Fruit fly (Drosophila melanogaster): Measurements from ENCODE around the gene CG4367.
A peak's percentile ranks its signal among the peaks of the same experiment; 100 is the strongest.

The CG4367 gene

DNA sequence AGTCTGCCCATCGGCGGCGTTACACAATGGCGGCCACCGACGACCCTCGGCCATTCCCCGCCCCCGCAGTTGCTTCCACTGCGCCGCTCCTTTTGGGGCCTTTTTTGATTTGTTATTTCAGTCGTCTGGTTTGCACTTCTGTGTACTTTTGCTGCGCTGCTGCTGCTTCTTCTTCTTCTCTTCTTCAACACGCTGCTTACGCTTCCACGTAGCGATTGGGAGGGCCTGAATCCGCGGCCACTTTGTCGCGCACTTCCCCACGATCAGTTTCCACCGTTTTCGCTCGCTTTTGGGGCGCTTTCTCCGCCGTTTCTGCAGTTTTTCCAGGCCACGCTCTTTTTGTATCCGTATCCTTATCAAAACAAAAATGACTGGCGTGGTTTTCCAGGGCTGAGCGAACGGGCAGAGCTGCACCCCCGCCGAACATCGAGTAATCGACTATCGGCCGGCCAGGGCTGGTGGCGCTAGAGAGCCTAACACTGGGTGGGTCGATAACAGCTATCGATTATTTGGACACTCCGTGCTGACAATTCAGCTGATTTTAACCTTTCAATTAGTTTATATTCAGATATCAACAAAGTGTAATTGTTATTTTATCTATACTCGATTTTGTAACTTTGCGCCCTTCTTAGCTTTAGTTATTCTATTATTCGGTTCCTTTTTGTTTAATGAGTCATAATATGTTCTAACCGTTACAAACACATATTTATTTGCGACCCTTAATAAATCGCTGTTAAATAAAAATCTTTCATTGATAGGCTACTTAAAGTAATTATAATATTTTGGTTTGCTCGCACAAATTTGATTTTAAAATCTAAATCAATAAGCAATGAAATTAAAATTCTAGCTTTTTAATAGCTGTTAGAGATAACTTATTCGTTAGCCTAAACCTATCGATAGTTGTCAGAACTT is 23.1 kb upstream of the CG4367 start, which contains the start of the genes CG4360 and Sirt2 (continued):
- TF ChIP-seq Blimp-1 (GFP tag; optimal IDR thresholded peaks at IDR 0.05) (no peak), stwl (tag; optimal IDR thresholded peaks at IDR 0.05) (peak; percentile 62), ewg (GFP tag; optimal IDR thresholded peaks at IDR 0.05) (no peak), Xbp1 (GFP tag; optimal IDR thresholded peaks at IDR 0.05) (peak; percentile 53), CG2116 (GFP tag; optimal IDR thresholded peaks at IDR 0.05) (peak; percentile 98), Taf1 (GFP tag; IDR thresholded peaks at IDR 0.05) (no peak), CG18599 (GFP tag; optimal IDR thresholded peaks at IDR 0.05) (no peak), kni (GFP tag; optimal IDR thresholded peaks at IDR 0.05) (no peak), CG6791 (GFP tag; IDR thresholded peaks at IDR 0.05; ENCODE audit: partially characterized antibody) (peak; percentile 93), YL-1 (GFP tag; optimal IDR thresholded peaks at IDR 0.05) (peak; percentile 97), Dad (GFP tag; optimal IDR thresholded peaks at IDR 0.05) (peak; percentile 21), ranshi (GFP tag; IDR thresholded peaks at IDR 0.05) (peak; percentile 49; the same call in 1 of the 2 replicates), Rfx (GFP tag; IDR thresholded peaks at IDR 0.05) (peak; percentile 79), CG43689 (GFP tag; IDR thresholded peaks at IDR 0.05) (no peak), grn (GFP tag; optimal IDR thresholded peaks at IDR 0.05) (no peak), emc (GFP tag; optimal IDR thresholded peaks at IDR 0.05) (peak; percentile 26), CG3726 (GFP tag; IDR thresholded peaks at IDR 0.05) (no peak), Dbx (GFP tag; IDR thresholded peaks at IDR 0.05) (peak; percentile 80), jumu (GFP tag; optimal IDR thresholded peaks at IDR 0.05) (peak; percentile 50), CG11560 (tag; IDR thresholded peaks at IDR 0.05) (peak; percentile 96), peb (GFP tag; IDR thresholded peaks at IDR 0.05) (no peak; the same call in 1 of the 2 replicates), CG12942 (GFP tag; optimal IDR thresholded peaks at IDR 0.05) (no peak), PHDP (tag; optimal IDR thresholded peaks at IDR 0.05) (peak; percentile 29), CG12769 (tag; optimal IDR thresholded peaks at IDR 0.05) (no peak), Asciz (GFP tag; optimal IDR thresholded peaks at IDR 0.05) (no peak), CG9437 (GFP tag; optimal IDR thresholded peaks at IDR 0.05) (peak; percentile 99), CG30020 (tag; optimal IDR thresholded peaks at IDR 0.05) (peak; percentile 27), CG10209 (GFP tag; optimal IDR thresholded peaks at IDR 0.05) (no peak), hth (optimal IDR thresholded peaks at IDR 0.05) (no peak), Fer3 (tag; optimal IDR thresholded peaks at IDR 0.05) (no peak), CG6272 (GFP tag; IDR thresholded peaks at IDR 0.05) (peak; percentile 48; the same call in 1 of the 2 replicates), Med (GFP tag) (peak; percentile 95), usp (GFP tag; optimal IDR thresholded peaks at IDR 0.05) (no peak), Sox100B (GFP tag; optimal IDR thresholded peaks at IDR 0.05) (no peak), CG4328 (GFP tag; optimal IDR thresholded peaks at IDR 0.05) (no peak), CG7786 (GFP tag; optimal IDR thresholded peaks at IDR 0.05) (peak; percentile 68), dysf (GFP tag; IDR thresholded peaks at IDR 0.05) (peak; percentile 45; the same call in 1 of the 3 replicates), CG17568 (GFP tag; optimal IDR thresholded peaks at IDR 0.05) (no peak), NfI (GFP tag; optimal IDR thresholded peaks at IDR 0.05) (peak; percentile 37), Bgb (GFP tag; IDR thresholded peaks at IDR 0.05; ENCODE audit: partially characterized antibody) (peak; percentile 93), CG6654 (GFP tag; optimal IDR thresholded peaks at IDR 0.05) (no peak), CG7271 (tag; optimal IDR thresholded peaks at IDR 0.05) (no peak), stc (GFP tag; IDR thresholded peaks at IDR 0.05) (0 out of 2 replicates have a peak, but pooled peaks have one; percentile 7), da (GFP tag; optimal IDR thresholded peaks at IDR 0.05) (no peak), CG2875 (GFP tag; optimal IDR thresholded peaks at IDR 0.05) (no peak), CG4424 (GFP tag; optimal IDR thresholded peaks at IDR 0.05) (peak; percentile 36), CG11504 (tag; optimal IDR thresholded peaks at IDR 0.05) (no peak), pzg (GFP tag; optimal IDR thresholded peaks at IDR 0.05) (peak; percentile 92)
